Fruit fly (Drosophila melanogaster) whole organism, embryonic: Measurements from ENCODE around the gene Tao.

Experiments used
- Atf3 ChIP-seq: fragments of 200-800 bp; sonication (Bioruptor generic); optimal IDR thresholded peaks from 3 replicates; lab custom pipeline; 2016; ENCODE audit warnings: missing biosample characterization, missing genetic modification characterization
- B-H1 ChIP-seq: fragments of 200-800 bp; sonication (Bioruptor generic); IDR thresholded peaks from 3 replicates; pipeline ENCODE4 v1.3.6; 2022; ENCODE audit warnings: missing biosample characterization, missing genetic modification characterization
- CG1024 ChIP-seq: fragments of 200-800 bp; sonication (Bioruptor generic); IDR thresholded peaks from 2 replicates; pipeline ENCODE4 v1.3.6; 2022; ENCODE audit warnings: missing biosample characterization, missing genetic modification characterization
- CG10321 ChIP-seq: fragments of 200-800 bp; sonication (Bioruptor generic); IDR thresholded peaks from 2 replicates; pipeline ENCODE4 v1.3.6; 2022; ENCODE audit warnings: missing biosample characterization, missing genetic modification characterization
- CG12942 ChIP-seq: fragments of 200-800 bp; sonication (Bioruptor generic); optimal IDR thresholded peaks from 3 replicates; lab custom pipeline; 2016; ENCODE audit warnings: missing biosample characterization, missing genetic modification characterization
- CG15514 ChIP-seq: fragments of 200-800 bp; sonication (Bioruptor generic); optimal IDR thresholded peaks from 3 replicates; lab custom pipeline; 2017; ENCODE audit warnings: missing biosample characterization, missing genetic modification characterization, mild to moderate bottlenecking, moderate library complexity, missing genetic modification reagents
- CG1603 ChIP-seq: fragments of 200-800 bp; sonication (Bioruptor generic); optimal IDR thresholded peaks from 2 replicates; lab custom pipeline; 2019; ENCODE audit warnings: missing biosample characterization, mild to moderate bottlenecking, missing genetic modification characterization, moderate library complexity
- CG17328 ChIP-seq: fragments of 200-800 bp; sonication (Bioruptor generic); IDR thresholded peaks from 2 replicates; pipeline ENCODE4 v1.3.6; 2022; ENCODE audit warnings: missing biosample characterization, missing genetic modification characterization
- CG1792 ChIP-seq: fragments of 200-800 bp; sonication (Bioruptor generic); optimal IDR thresholded peaks from 2 replicates; lab custom pipeline; 2016; ENCODE audit warnings: missing biosample characterization, missing genetic modification characterization
- CG2129 ChIP-seq: fragments of 200-800 bp; sonication (Bioruptor generic); IDR thresholded peaks from 2 replicates; pipeline ENCODE4 v1.3.6; 2022; ENCODE audit warnings: missing biosample characterization, missing genetic modification characterization; ENCODE audit not compliant: partially characterized antibody
- CG32772 ChIP-seq: fragments of 200-800 bp; sonication (Bioruptor generic); IDR thresholded peaks from 2 replicates; pipeline ENCODE4 v1.3.6; 2022; ENCODE audit warnings: missing biosample characterization, missing genetic modification characterization
- CG3407 ChIP-seq: fragments of 200-800 bp; sonication (Bioruptor generic); optimal IDR thresholded peaks from 2 replicates; lab custom pipeline; 2018; ENCODE audit warnings: missing biosample characterization, mild to moderate bottlenecking, missing genetic modification characterization
- CG4404 ChIP-seq: fragments of 200-800 bp; sonication (Bioruptor generic); IDR thresholded peaks from 2 replicates; pipeline ENCODE4 v1.3.6; 2022; ENCODE audit warnings: missing biosample characterization, missing genetic modification characterization
- CG5245 ChIP-seq: fragments of 200-800 bp; sonication (Bioruptor generic); optimal IDR thresholded peaks from 3 replicates; lab custom pipeline; 2016; ENCODE audit warnings: missing biosample characterization, missing genetic modification characterization
- CG7745 ChIP-seq: fragments of 200-800 bp; sonication (Bioruptor generic); optimal IDR thresholded peaks from 2 replicates; lab custom pipeline; 2018; ENCODE audit warnings: missing biosample characterization, mild to moderate bottlenecking, missing genetic modification characterization, moderate library complexity
- CG8290 ChIP-seq, 3 experiments: fragments of 200-800 bp; sonication (Bioruptor generic); optimal IDR thresholded peaks; 2 replicates each; lab custom pipeline; 2016 to 2019; ENCODE audit warnings: missing biosample characterization in 3 of 3, missing genetic modification characterization in 3 of 3, mild to moderate bottlenecking in 2 of 3, moderate library complexity in 1 of 3
- CG9817 ChIP-seq: fragments of 200-800 bp; sonication (Bioruptor generic); optimal IDR thresholded peaks from 2 replicates; lab custom pipeline; 2018; ENCODE audit warnings: missing biosample characterization, mild to moderate bottlenecking, missing genetic modification characterization, moderate library complexity
- Dbx ChIP-seq: fragments of 200-800 bp; sonication (Bioruptor generic); IDR thresholded peaks from 3 replicates; pipeline ENCODE4 v1.3.6; 2022; ENCODE audit warnings: missing biosample characterization, missing genetic modification characterization
- H2.0 ChIP-seq: fragments of 200-800 bp; sonication (Bioruptor generic); IDR thresholded peaks from 2 replicates; pipeline ENCODE4 v1.3.6; 2022; ENCODE audit warnings: missing biosample characterization, missing genetic modification characterization
- HmgZ ChIP-seq: fragments of 200-800 bp; sonication (Bioruptor generic); optimal IDR thresholded peaks from 2 replicates; lab custom pipeline; 2018; ENCODE audit warnings: missing biosample characterization, mild to moderate bottlenecking, missing genetic modification characterization
- Lhr ChIP-seq: fragments of 200-800 bp; sonication (Bioruptor generic); optimal IDR thresholded peaks from 3 replicates; lab custom pipeline; 2017; ENCODE audit warnings: mild to moderate bottlenecking, missing biosample characterization, missing genetic modification reagents, missing genetic modification characterization
- Med ChIP-seq: fragments of 200-800 bp; sonication (Bioruptor generic); peaks from one replicate; lab custom pipeline; 2016; ENCODE audit warnings: missing biosample characterization, missing genetic modification characterization, mild to moderate bottlenecking, inconsistent platforms, moderate library complexity
- Opbp ChIP-seq: fragments of 200-800 bp; sonication (Bioruptor generic); IDR thresholded peaks from 3 replicates; pipeline ENCODE4 v1.3.6; 2022; ENCODE audit warnings: missing biosample characterization, missing genetic modification characterization; ENCODE audit not compliant: partially characterized antibody
- Taf1 ChIP-seq: fragments of 200-800 bp; sonication (Bioruptor generic); IDR thresholded peaks from 2 replicates; pipeline ENCODE4 v1.3.6; 2022; ENCODE audit warnings: missing biosample characterization, missing genetic modification characterization
- aop ChIP-seq: fragments of 200-800 bp; sonication (Bioruptor generic); IDR thresholded peaks from 2 replicates; pipeline ENCODE4 v1.3.6; 2022; ENCODE audit warnings: missing biosample characterization, missing genetic modification characterization
- ap ChIP-seq: fragments of 200-800 bp; sonication (Bioruptor generic); IDR thresholded peaks from 2 replicates; pipeline ENCODE4 v1.3.6; 2022; ENCODE audit warnings: missing biosample characterization, missing genetic modification characterization
- cato ChIP-seq: fragments of 200-800 bp; sonication (Bioruptor generic); optimal IDR thresholded peaks from 2 replicates; lab custom pipeline; 2016; ENCODE audit warnings: missing biosample characterization, missing genetic modification characterization, borderline replicate concordance
- en ChIP-seq: fragments of 200-800 bp; sonication (Bioruptor generic); optimal IDR thresholded peaks from 2 replicates; lab custom pipeline; 2016; ENCODE audit warnings: missing biosample characterization, missing genetic modification characterization
- ftz-f1 ChIP-seq: fragments of 200-800 bp; sonication (Bioruptor generic); optimal IDR thresholded peaks from 2 replicates; lab custom pipeline; 2016; ENCODE audit warnings: missing biosample characterization, missing genetic modification characterization
- gsb ChIP-seq: fragments of 200-800 bp; sonication (Bioruptor generic); IDR thresholded peaks from 2 replicates; pipeline ENCODE4 v1.3.6; 2022; ENCODE audit warnings: missing biosample characterization, missing genetic modification characterization
- hb ChIP-seq: fragments of 200-800 bp; sonication (Bioruptor generic); IDR thresholded peaks from 3 replicates; pipeline ENCODE4 v1.3.6; 2022; ENCODE audit warnings: missing biosample characterization, missing genetic modification characterization; ENCODE audit not compliant: partially characterized antibody
- hkb ChIP-seq, 2 experiments: fragments of 200-800 bp in 1 of 2; fragments of >200 bp in 1 of 2; sonication (Bioruptor generic) in 1 of 2; IDR thresholded peaks in 1 of 2; optimal IDR thresholded peaks in 1 of 2; 2 replicates each; pipeline versions ENCODE4 v1.3.6 to Lab custom; 2017 to 2022; ENCODE audit warnings: missing biosample characterization in 1 of 2, missing genetic modification characterization in 1 of 2
- jigr1 ChIP-seq: fragments of 200-800 bp; sonication (Bioruptor generic); IDR thresholded peaks from 3 replicates; pipeline ENCODE4 v1.3.6; 2022; ENCODE audit warnings: missing biosample characterization, missing genetic modification characterization
- klu ChIP-seq: fragments of 200-800 bp; sonication (Bioruptor generic); IDR thresholded peaks from 2 replicates; pipeline ENCODE4 v1.3.6; 2022; ENCODE audit warnings: missing biosample characterization, missing genetic modification characterization
- lab ChIP-seq: fragments of 200-800 bp; sonication (Bioruptor generic); optimal IDR thresholded peaks from 3 replicates; lab custom pipeline; 2017; ENCODE audit warnings: missing biosample characterization, missing genetic modification characterization, mild to moderate bottlenecking, moderate library complexity, missing genetic modification reagents
- lmd ChIP-seq: fragments of 200-800 bp; sonication (Bioruptor generic); IDR thresholded peaks from 2 replicates; pipeline ENCODE4 v1.3.6; 2022; ENCODE audit warnings: missing biosample characterization, missing genetic modification characterization
- lov ChIP-seq, 2 experiments: fragments of 200-800 bp in 1 of 2; fragments of >200 bp in 1 of 2; sonication (Bioruptor generic) in 1 of 2; IDR thresholded peaks in 1 of 2; optimal IDR thresholded peaks in 1 of 2; 2 replicates in 1 of 2; 3 replicates in 1 of 2; pipeline versions ENCODE4 v1.3.6 to Lab custom; 2017 to 2022; ENCODE audit warnings: missing biosample characterization in 1 of 2, missing genetic modification characterization in 1 of 2
- nau ChIP-seq: fragments of 200-800 bp; sonication (Bioruptor generic); optimal IDR thresholded peaks from 3 replicates; lab custom pipeline; 2017; ENCODE audit warnings: missing biosample characterization, mild to moderate bottlenecking, missing genetic modification characterization, missing genetic modification reagents
- oc ChIP-seq: fragments of 200-800 bp; sonication (Bioruptor generic); optimal IDR thresholded peaks from 2 replicates; lab custom pipeline; 2018; ENCODE audit warnings: missing biosample characterization, mild to moderate bottlenecking, missing genetic modification characterization, moderate library complexity
- odd ChIP-seq: fragments of 200-800 bp; sonication (Bioruptor generic); optimal IDR thresholded peaks from 2 replicates; lab custom pipeline; 2017; ENCODE audit warnings: missing biosample characterization, mild to moderate bottlenecking, missing genetic modification characterization
- onecut ChIP-seq: fragments of 200-800 bp; sonication (Bioruptor generic); IDR thresholded peaks from 2 replicates; pipeline ENCODE4 v1.3.6; 2022; ENCODE audit warnings: missing biosample characterization, missing genetic modification characterization
- salm ChIP-seq: fragments of 200-800 bp; sonication (Bioruptor generic); optimal IDR thresholded peaks from 2 replicates; lab custom pipeline; 2018; ENCODE audit warnings: missing biosample characterization, mild to moderate bottlenecking, missing genetic modification characterization
- schlank ChIP-seq: fragments of 200-800 bp; sonication (Bioruptor generic); optimal IDR thresholded peaks from 2 replicates; lab custom pipeline; 2018; ENCODE audit warnings: missing biosample characterization, mild to moderate bottlenecking, missing genetic modification characterization
- sd ChIP-seq: fragments of 200-800 bp; sonication (Bioruptor generic); optimal IDR thresholded peaks from 3 replicates; lab custom pipeline; 2018; ENCODE audit warnings: missing biosample characterization, mild to moderate bottlenecking, missing genetic modification characterization, moderate library complexity
- slou ChIP-seq: fragments of 200-800 bp; sonication (Bioruptor generic); optimal IDR thresholded peaks from 3 replicates; lab custom pipeline; 2016; ENCODE audit warnings: missing biosample characterization, missing genetic modification characterization
- sna ChIP-seq: fragments of 200-800 bp; sonication (Bioruptor generic); IDR thresholded peaks from 2 replicates; pipeline ENCODE4 v1.3.6; 2022; ENCODE audit warnings: missing biosample characterization, missing genetic modification characterization; ENCODE audit not compliant: partially characterized antibody
- stwl ChIP-seq: fragments of 200-800 bp; sonication (Bioruptor generic); optimal IDR thresholded peaks from 3 replicates; lab custom pipeline; 2018; ENCODE audit warnings: missing biosample characterization, mild to moderate bottlenecking, missing genetic modification characterization, moderate library complexity
- tna ChIP-seq: fragments of 200-800 bp; sonication (Bioruptor generic); IDR thresholded peaks from 2 replicates; pipeline ENCODE4 v1.3.6; 2022; ENCODE audit warnings: missing biosample characterization, missing genetic modification characterization; ENCODE audit not compliant: partially characterized antibody
- unpg ChIP-seq: fragments of 200-800 bp; sonication (Bioruptor generic); optimal IDR thresholded peaks from 3 replicates; lab custom pipeline; 2018; ENCODE audit warnings: missing biosample characterization, mild to moderate bottlenecking, missing genetic modification characterization, moderate library complexity

Tao gene

DNA sequence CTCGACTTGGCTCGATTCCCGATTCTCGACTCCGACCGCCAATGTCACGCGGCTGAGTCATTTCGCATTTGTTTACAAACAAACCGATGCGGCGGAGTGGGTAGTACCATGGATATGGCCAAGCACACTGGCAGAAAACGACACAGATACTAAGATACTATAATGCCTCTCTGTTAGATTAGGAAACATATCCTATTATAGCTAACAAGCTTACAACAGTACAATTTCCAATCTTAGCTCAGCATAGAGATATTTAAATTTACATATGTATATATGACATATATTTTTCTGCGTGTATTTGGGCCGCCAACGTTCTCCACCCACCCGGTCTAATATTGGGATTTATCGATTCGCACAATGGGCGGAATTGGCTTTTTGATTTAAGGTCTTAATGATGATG, 24.4 kb upstream of the Tao start (continued):
- TF ChIP-seq sna (GFP tag; lab: Robert Waterston, UW) (no peak), H2.0 (GFP tag; lab: Robert Waterston, UW) (peak; percentile 71), Opbp (GFP tag; lab: Robert Waterston, UW) (no peak), CG17328 (GFP tag; lab: Robert Waterston, UW) (peak; percentile 74), CG1792 (GFP tag; lab: Kevin White, UChicago) (peak; percentile 39), CG7745 (no peak), slou (GFP tag; lab: Kevin White, UChicago) (peak; percentile 70), CG15514 (GFP tag; lab: Kevin White, UChicago) (peak; percentile 58), lmd (peak; percentile 83), unpg (GFP tag; lab: Kevin White, UChicago) (peak; percentile 75), sd (tag; lab: Kevin White, UChicago) (peak; percentile 25), HmgZ (tag; lab: Kevin White, UChicago) (peak; percentile 76), Dbx (GFP tag; lab: Robert Waterston, UW) (peak; percentile 82), schlank (tag; lab: Kevin White, UChicago) (peak; percentile 77), Med (GFP tag; lab: Kevin White, UChicago) (peak; percentile 91), CG10321 (GFP tag; lab: Robert Waterston, UW) (no peak), Lhr (GFP tag; lab: Kevin White, UChicago) (peak; percentile 25), hb (no peak), salm (tag; lab: Kevin White, UChicago) (no peak), cato (GFP tag; lab: Kevin White, UChicago) (no peak), jigr1 (GFP tag; lab: Robert Waterston, UW) (peak; percentile 59; the same call in 1 of the 3 replicates), en (peak; percentile 23), CG32772 (peak; percentile 66; the same call in 1 of the 2 replicates), Taf1 (GFP tag; lab: Robert Waterston, UW) (peak; percentile 82), odd (GFP tag; lab: Kevin White, UChicago) (no peak), CG4404 (GFP tag; lab: Robert Waterston, UW) (peak; percentile 54), onecut (GFP tag; lab: Robert Waterston, UW) (peak; percentile 54), lov (optimal IDR thresholded peaks at IDR 0.05; lab: Kevin White, UChicago) (no peak), lov (GFP tag; IDR thresholded peaks at IDR 0.05; lab: Robert Waterston, UW) (no peak), ap (GFP tag; lab: Robert Waterston, UW) (peak; percentile 58), hkb (optimal IDR thresholded peaks at IDR 0.05; lab: Kevin White, UChicago) (no peak), hkb (GFP tag; IDR thresholded peaks at IDR 0.05; lab: Robert Waterston, UW) (peak; percentile 88), CG2129 (GFP tag; lab: Robert Waterston, UW) (no peak), CG9817 (peak; percentile 74), CG5245 (GFP tag; lab: Kevin White, UChicago) (peak; percentile 59), nau (peak; percentile 59), CG1024 (GFP tag; lab: Robert Waterston, UW) (peak; percentile 46; the same call in 1 of the 2 replicates), stwl (tag; lab: Kevin White, UChicago) (no peak), tna (GFP tag; lab: Robert Waterston, UW) (no peak), CG12942 (GFP tag; lab: Kevin White, UChicago) (peak; percentile 48), B-H1 (GFP tag; lab: Robert Waterston, UW) (peak; percentile 56; the same call in 1 of the 3 replicates), gsb (GFP tag; lab: Robert Waterston, UW) (peak; percentile 63), oc (tag; lab: Kevin White, UChicago) (no peak), aop (peak; percentile 52; the same call in 1 of the 2 replicates), lab (GFP tag; lab: Kevin White, UChicago) (peak; percentile 89), CG8290 (GFP tag; optimal IDR thresholded peaks at IDR 0.05; lab: Kevin White, UChicago) (peak; percentile 25), CG8290 (tag; optimal IDR thresholded peaks at IDR 0.05; lab: Kevin White, UChicago) (peak in 1 of 2 experiments; percentile 84), ftz-f1 (no peak), CG3407 (GFP tag; lab: Kevin White, UChicago) (peak; percentile 12), klu (GFP tag; lab: Robert Waterston, UW) (peak; percentile 74), Atf3 (GFP tag; lab: Kevin White, UChicago) (peak; percentile 16), CG1603 (tag; lab: Kevin White, UChicago) (peak; percentile 79)
